Fruit fly (Drosophila melanogaster) whole organism, embryonic: ENCODE data around the gene CG5510.

ENCODE experiments used
- Antp ChIP-seq: fragments of 200-800 bp; sonication (Bioruptor generic); optimal IDR thresholded peaks from 3 replicates; lab custom pipeline; 2016; ENCODE audit warnings: missing biosample characterization, missing genetic modification characterization
- Blimp-1 ChIP-seq: fragments of 200-800 bp; sonication (Bioruptor generic); optimal IDR thresholded peaks from 3 replicates; lab custom pipeline; 2018; ENCODE audit warnings: missing biosample characterization, missing genetic modification characterization, mild to moderate bottlenecking, moderate library complexity, missing genetic modification reagents
- CG10959 ChIP-seq: fragments of 200-800 bp; sonication (Bioruptor generic); IDR thresholded peaks from 2 replicates; pipeline ENCODE4 v1.3.6; 2022; ENCODE audit warnings: missing biosample characterization, missing genetic modification characterization
- CG11456 ChIP-seq: fragments of 200-800 bp; sonication (Bioruptor generic); IDR thresholded peaks from 3 replicates; pipeline ENCODE4 v1.3.6; 2022; ENCODE audit warnings: missing biosample characterization, missing genetic modification characterization
- CG12391 ChIP-seq: fragments of 200-800 bp; sonication (Bioruptor generic); optimal IDR thresholded peaks from 3 replicates; lab custom pipeline; 2018; ENCODE audit warnings: missing biosample characterization, mild to moderate bottlenecking, missing genetic modification characterization, moderate library complexity
- CG12769 ChIP-seq: fragments of 200-800 bp; sonication (Bioruptor generic); optimal IDR thresholded peaks from 2 replicates; lab custom pipeline; 2019; ENCODE audit warnings: missing biosample characterization, mild to moderate bottlenecking, missing genetic modification characterization, moderate library complexity
- CG13894 ChIP-seq: fragments of 200-800 bp; sonication (Bioruptor generic); optimal IDR thresholded peaks from 3 replicates; lab custom pipeline; 2018; ENCODE audit warnings: missing biosample characterization, mild to moderate bottlenecking, missing genetic modification characterization, moderate library complexity
- CG15514 ChIP-seq: fragments of 200-800 bp; sonication (Bioruptor generic); optimal IDR thresholded peaks from 3 replicates; lab custom pipeline; 2017; ENCODE audit warnings: missing biosample characterization, missing genetic modification characterization, mild to moderate bottlenecking, moderate library complexity, missing genetic modification reagents
- CG2116 ChIP-seq: fragments of 200-800 bp; sonication (Bioruptor generic); optimal IDR thresholded peaks from 3 replicates; lab custom pipeline; 2018; ENCODE audit warnings: missing biosample characterization, mild to moderate bottlenecking, missing genetic modification characterization
- CG3163 ChIP-seq: fragments of 200-800 bp; sonication (Bioruptor generic); optimal IDR thresholded peaks from 3 replicates; lab custom pipeline; 2016; ENCODE audit warnings: missing biosample characterization, missing genetic modification characterization
- CG3281 ChIP-seq: fragments of 200-800 bp; sonication (Bioruptor generic); optimal IDR thresholded peaks from 3 replicates; lab custom pipeline; 2017; ENCODE audit warnings: missing biosample characterization, mild to moderate bottlenecking, missing genetic modification characterization
- CG3407 ChIP-seq: fragments of 200-800 bp; sonication (Bioruptor generic); optimal IDR thresholded peaks from 2 replicates; lab custom pipeline; 2018; ENCODE audit warnings: missing biosample characterization, mild to moderate bottlenecking, missing genetic modification characterization
- CG3838 ChIP-seq: fragments of 200-800 bp; sonication (Bioruptor generic); optimal IDR thresholded peaks from 3 replicates; lab custom pipeline; 2016; ENCODE audit warnings: missing biosample characterization, missing genetic modification characterization
- CG6765 ChIP-seq: fragments of 200-800 bp; sonication (Bioruptor generic); optimal IDR thresholded peaks from 3 replicates; lab custom pipeline; 2017; ENCODE audit warnings: missing biosample characterization, mild to moderate bottlenecking, missing genetic modification characterization
- Camta ChIP-seq: fragments of 200-800 bp; sonication (Bioruptor generic); optimal IDR thresholded peaks from 2 replicates; lab custom pipeline; 2016; ENCODE audit warnings: missing biosample characterization, missing genetic modification characterization
- Fer3 ChIP-seq: fragments of 200-800 bp; sonication (Bioruptor generic); optimal IDR thresholded peaks from 2 replicates; lab custom pipeline; 2018; ENCODE audit warnings: missing biosample characterization, mild to moderate bottlenecking, missing genetic modification characterization, moderate library complexity
- Hmr ChIP-seq: fragments of 200-800 bp; sonication (Bioruptor generic); optimal IDR thresholded peaks from 3 replicates; lab custom pipeline; 2017; ENCODE audit warnings: mild to moderate bottlenecking, missing biosample characterization, missing genetic modification reagents, missing genetic modification characterization
- MBD-R2 ChIP-seq: fragments of 200-800 bp; sonication (Bioruptor generic); IDR thresholded peaks from 2 replicates; pipeline ENCODE4 v1.3.6; 2022; ENCODE audit warnings: missing biosample characterization, missing genetic modification characterization
- NK7.1 ChIP-seq: fragments of 200-800 bp; sonication (Bioruptor generic); optimal IDR thresholded peaks from 3 replicates; lab custom pipeline; 2016; ENCODE audit warnings: missing biosample characterization, missing genetic modification characterization
- Taf1 ChIP-seq: fragments of 200-800 bp; sonication (Bioruptor generic); IDR thresholded peaks from 2 replicates; pipeline ENCODE4 v1.3.6; 2022; ENCODE audit warnings: missing biosample characterization, missing genetic modification characterization
- caup ChIP-seq: fragments of 200-800 bp; sonication (Bioruptor generic); optimal IDR thresholded peaks from 3 replicates; lab custom pipeline; 2017; ENCODE audit warnings: missing biosample characterization, mild to moderate bottlenecking, missing genetic modification characterization, moderate library complexity; ENCODE audit not compliant: severe bottlenecking
- crp ChIP-seq, 2 experiments: fragments of 200-800 bp; sonication (Bioruptor generic); optimal IDR thresholded peaks; 2 replicates in 1 of 2; 3 replicates in 1 of 2; lab custom pipeline; 2017; ENCODE audit warnings: missing biosample characterization in 2 of 2, missing genetic modification characterization in 2 of 2, mild to moderate bottlenecking in 1 of 2, moderate library complexity in 1 of 2
- eyg ChIP-seq: fragments of 200-800 bp; sonication (Bioruptor generic); optimal IDR thresholded peaks from 3 replicates; lab custom pipeline; 2016; ENCODE audit warnings: missing biosample characterization, missing genetic modification characterization
- gro ChIP-seq: fragments of 200-800 bp; sonication (Bioruptor generic); optimal IDR thresholded peaks from 2 replicates; lab custom pipeline; 2016; ENCODE audit warnings: missing biosample characterization, missing genetic modification characterization
- gt ChIP-seq: fragments of 200-800 bp; sonication (Bioruptor generic); IDR thresholded peaks from 2 replicates; pipeline ENCODE4 v1.3.6; 2022; ENCODE audit warnings: missing biosample characterization, missing genetic modification characterization
- hbn ChIP-seq: fragments of 200-800 bp; sonication (Bioruptor generic); IDR thresholded peaks from 2 replicates; pipeline ENCODE4 v1.3.6; 2022; ENCODE audit warnings: missing biosample characterization, missing genetic modification characterization; ENCODE audit not compliant: partially characterized antibody
- hkb ChIP-seq, 2 experiments: fragments of 200-800 bp in 1 of 2; fragments of >200 bp in 1 of 2; sonication (Bioruptor generic) in 1 of 2; IDR thresholded peaks in 1 of 2; optimal IDR thresholded peaks in 1 of 2; 2 replicates each; pipeline versions ENCODE4 v1.3.6 to Lab custom; 2017 to 2022; ENCODE audit warnings: missing biosample characterization in 1 of 2, missing genetic modification characterization in 1 of 2
- kni ChIP-seq: fragments of 200-800 bp; sonication (Bioruptor generic); optimal IDR thresholded peaks from 3 replicates; lab custom pipeline; 2017; ENCODE audit warnings: mild to moderate bottlenecking, missing biosample characterization, missing genetic modification reagents, missing genetic modification characterization
- luna ChIP-seq: fragments of 200-800 bp; sonication (Bioruptor generic); optimal IDR thresholded peaks from 2 replicates; lab custom pipeline; 2016; ENCODE audit warnings: missing biosample characterization, missing genetic modification characterization
- odd ChIP-seq: fragments of 200-800 bp; sonication (Bioruptor generic); optimal IDR thresholded peaks from 2 replicates; lab custom pipeline; 2017; ENCODE audit warnings: missing biosample characterization, mild to moderate bottlenecking, missing genetic modification characterization
- onecut ChIP-seq: fragments of 200-800 bp; sonication (Bioruptor generic); IDR thresholded peaks from 2 replicates; pipeline ENCODE4 v1.3.6; 2022; ENCODE audit warnings: missing biosample characterization, missing genetic modification characterization
- pan ChIP-seq, 4 experiments: fragments of >200 bp in 3 of 4; fragments of 200-800 bp in 1 of 4; sonication (Bioruptor generic) in 1 of 4; optimal IDR thresholded peaks in 3 of 4; IDR thresholded peaks in 1 of 4; 2 replicates each; pipeline versions ENCODE4 v1.3.6 to Lab custom; 2017 to 2022; ENCODE audit warnings: missing biosample characterization in 2 of 4, missing genetic modification characterization in 2 of 4, mixed read lengths in 1 of 4
- phol ChIP-seq: fragments of 200-800 bp; sonication (Bioruptor generic); optimal IDR thresholded peaks from 3 replicates; lab custom pipeline; 2018; ENCODE audit warnings: missing biosample characterization, mild to moderate bottlenecking, missing genetic modification characterization, moderate library complexity
- pros ChIP-seq: fragments of 200-800 bp; sonication (Bioruptor generic); optimal IDR thresholded peaks from 3 replicates; lab custom pipeline; 2019; ENCODE audit warnings: missing biosample characterization, mild to moderate bottlenecking, missing genetic modification characterization, moderate library complexity
- rib ChIP-seq: fragments of 200-800 bp; sonication (Bioruptor generic); IDR thresholded peaks from 2 replicates; pipeline ENCODE4 v1.3.6; 2022; ENCODE audit warnings: missing biosample characterization, missing genetic modification characterization
- sens ChIP-seq: fragments of 200-800 bp; sonication (Bioruptor generic); peaks from one replicate; lab custom pipeline; 2016; ENCODE audit warnings: missing biosample characterization, missing genetic modification characterization
- so ChIP-seq: fragments of 200-800 bp; sonication (Bioruptor generic); IDR thresholded peaks from 3 replicates; pipeline ENCODE4 v1.3.6; 2022; ENCODE audit warnings: missing biosample characterization, missing genetic modification characterization
- sr ChIP-seq: fragments of 200-800 bp; sonication (Bioruptor generic); IDR thresholded peaks from 3 replicates; pipeline ENCODE4 v1.3.6; 2022; ENCODE audit warnings: missing biosample characterization, missing genetic modification characterization
- yki ChIP-seq: fragments of >200 bp; optimal IDR thresholded peaks from 3 replicates; lab custom pipeline; 2018

CG5510 gene

dm6 chr3R:24218565-24218964 lies 49.2 kb upstream of the CG5510 start, which contains the start of gene CG17786 (continued):
- TF ChIP-seq rib (GFP tag; lab: Robert Waterston, UW), result 0 out of 2 replicates have a peak, but pooled peaks have one; percentile 40
- peak; percentile 13 for TF ChIP-seq Antp (GFP tag; lab: Kevin White, UChicago)
- peak; percentile 56 for TF ChIP-seq CG12769
- TF ChIP-seq hkb (optimal IDR thresholded peaks at IDR 0.05; lab: Kevin White, UChicago), result no peak
- peak; percentile 49 for TF ChIP-seq hkb (GFP tag; IDR thresholded peaks at IDR 0.05; lab: Robert Waterston, UW)
- TF ChIP-seq CG11456 (GFP tag; lab: Robert Waterston, UW), result no peak
- TF ChIP-seq hbn (GFP tag; lab: Robert Waterston, UW), result 0 out of 2 replicates have a peak, but pooled peaks have one; percentile 29
- peak in 1 of 2 experiments; percentile 41 for TF ChIP-seq crp (GFP tag; optimal IDR thresholded peaks at IDR 0.05; lab: Kevin White, UChicago)
- peak; percentile 48 for TF ChIP-seq CG3163 (GFP tag; lab: Kevin White, UChicago)
- peak; percentile 21; the same call in 1 of the 2 replicates for TF ChIP-seq MBD-R2 (GFP tag; lab: Robert Waterston, UW)
- TF ChIP-seq phol (tag; lab: Kevin White, UChicago), result no peak
- no peak for TF ChIP-seq CG2116
- peak; percentile 73 for TF ChIP-seq kni (GFP tag; lab: Kevin White, UChicago)
- no peak for TF ChIP-seq CG13894 (tag; lab: Kevin White, UChicago)
- 0 out of 2 replicates have a peak, but pooled peaks have one; percentile 19 for TF ChIP-seq onecut (GFP tag; lab: Robert Waterston, UW)
- TF ChIP-seq CG6765 (GFP tag; lab: Kevin White, UChicago), result peak; percentile 14
- TF ChIP-seq CG3407, result no peak
- TF ChIP-seq sr (GFP tag; lab: Robert Waterston, UW), result 0 out of 3 replicates have a peak, but pooled peaks have one; percentile 22
- peak; percentile 32 for TF ChIP-seq caup (GFP tag; lab: Kevin White, UChicago)
- peak; percentile 5 for TF ChIP-seq gro (GFP tag; lab: Kevin White, UChicago)
- no peak for TF ChIP-seq CG10959 (GFP tag; lab: Robert Waterston, UW)
- peak; percentile 8 for TF ChIP-seq Hmr (GFP tag; lab: Kevin White, UChicago)
- peak; percentile 30 for TF ChIP-seq CG15514
- peak; percentile 75 for TF ChIP-seq sens (GFP tag; lab: Kevin White, UChicago)
- TF ChIP-seq CG3281 (GFP tag; lab: Kevin White, UChicago), result no peak
- peak; percentile 43; the same call in 1 of the 3 replicates for TF ChIP-seq so (GFP tag; lab: Robert Waterston, UW)
- TF ChIP-seq pan (optimal IDR thresholded peaks at IDR 0.05; lab: Kevin White, UChicago), result no peak
- no peak for TF ChIP-seq pan (GFP tag; optimal IDR thresholded peaks at IDR 0.05 in 1 of 2, IDR thresholded peaks at IDR 0.05 in 1 of 2)
- TF ChIP-seq CG12391 (tag; lab: Kevin White, UChicago), result peak; percentile 0
- no peak for TF ChIP-seq yki (lab: Kevin White, UChicago)
- TF ChIP-seq CG3838 (GFP tag; lab: Kevin White, UChicago), result no peak
- peak; percentile 33 for TF ChIP-seq odd (GFP tag; lab: Kevin White, UChicago)

DNA sequence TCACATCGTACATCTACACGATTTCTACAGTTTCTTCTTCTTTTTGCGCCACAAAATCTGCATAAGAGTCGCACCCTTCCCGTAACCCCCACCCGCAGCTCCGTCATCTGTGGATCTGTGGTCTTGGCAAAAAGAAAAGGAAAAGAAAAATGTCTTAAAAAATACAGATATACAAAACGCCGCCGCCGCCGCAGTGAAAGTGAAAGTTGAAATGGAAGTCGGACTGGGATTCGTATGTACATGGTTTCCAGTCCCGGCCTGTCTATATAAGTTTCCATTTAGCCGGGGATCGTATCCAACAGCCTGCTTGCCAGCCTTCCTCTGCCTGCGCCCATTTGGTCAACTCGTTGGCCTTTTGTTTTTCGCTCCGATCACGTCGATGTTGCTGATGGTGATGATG lies 46.7 kb upstream of the CG5510 start:
- no peak for TF ChIP-seq eyg (GFP tag; lab: Kevin White, UChicago)
- peak; percentile 94 for TF ChIP-seq Blimp-1
- no peak for TF ChIP-seq CG3163 (GFP tag; lab: Kevin White, UChicago)
- TF ChIP-seq CG13894 (tag; lab: Kevin White, UChicago), result no peak
- no peak for TF ChIP-seq NK7.1 (GFP tag; lab: Kevin White, UChicago)
- no peak for TF ChIP-seq gt (GFP tag; lab: Robert Waterston, UW)
- TF ChIP-seq Camta, result no peak
- no peak for TF ChIP-seq luna (GFP tag; lab: Kevin White, UChicago)
- TF ChIP-seq pros, result peak; percentile 68
- TF ChIP-seq Fer3 (tag; lab: Kevin White, UChicago), result no peak
- TF ChIP-seq Taf1 (GFP tag; lab: Robert Waterston, UW), result no peak
- TF ChIP-seq, all 482 proteins: peak for 2
